Fruit fly (Drosophila melanogaster): ENCODE measurements around the gene CG1271.

Gene CG1271

dm6 chr3L:3045256-3045743 is 7.0 kb upstream of the CG1271 start:
- TF ChIP-seq psq (optimal IDR thresholded peaks at IDR 0.05) (no peak), Myc (optimal IDR thresholded peaks at IDR 0.05) (no peak), Sin3A (optimal IDR thresholded peaks at IDR 0.05) (no peak), h (optimal IDR thresholded peaks at IDR 0.05) (no peak), insv (optimal IDR thresholded peaks at IDR 0.05) (no peak)

dm6 chr3L:3046325-3047156 is 5.8 kb upstream of the CG1271 start, which contains the start of the genes scramb2 and Sk2:
TSS of gene scramb2 (minus strand) at chr3L:3046812.
TSS of gene Sk2 (plus strand) at chr3L:3047087.
- TF ChIP-seq psq (optimal IDR thresholded peaks at IDR 0.05) (no peak), insv (optimal IDR thresholded peaks at IDR 0.05) (no peak), h (optimal IDR thresholded peaks at IDR 0.05) (no peak), ttk (optimal IDR thresholded peaks at IDR 0.05) (no peak), Sin3A (optimal IDR thresholded peaks at IDR 0.05) (no peak), Myc (optimal IDR thresholded peaks at IDR 0.05) (no peak)

- TF ChIP-seq insv (optimal IDR thresholded peaks at IDR 0.05) (no peak), Sin3A (optimal IDR thresholded peaks at IDR 0.05) (no peak), psq (optimal IDR thresholded peaks at IDR 0.05) (no peak), ttk (optimal IDR thresholded peaks at IDR 0.05) (no peak), Myc (optimal IDR thresholded peaks at IDR 0.05) (no peak), h (optimal IDR thresholded peaks at IDR 0.05) (no peak)
These were observed 3.7 kb upstream of the CG1271 start for dm6 chr3L:3048647-3049046.

- TF ChIP-seq Myc (optimal IDR thresholded peaks at IDR 0.05) (no peak), insv (optimal IDR thresholded peaks at IDR 0.05) (no peak), Sin3A (optimal IDR thresholded peaks at IDR 0.05) (no peak), h (optimal IDR thresholded peaks at IDR 0.05) (no peak), ttk (optimal IDR thresholded peaks at IDR 0.05) (no peak), psq (optimal IDR thresholded peaks at IDR 0.05) (no peak)
These were observed 2.1 kb upstream of the CG1271 start, which contains the start of gene CG32485 for dm6 chr3L:3050185-3050584. TSS of gene CG32485 (plus strand) at chr3L:3050323.

- TF ChIP-seq ttk (optimal IDR thresholded peaks at IDR 0.05) (no peak), psq (optimal IDR thresholded peaks at IDR 0.05) (no peak), h (optimal IDR thresholded peaks at IDR 0.05) (no peak), insv (optimal IDR thresholded peaks at IDR 0.05) (no peak), Sin3A (optimal IDR thresholded peaks at IDR 0.05) (no peak), Myc (optimal IDR thresholded peaks at IDR 0.05) (no peak)
These were observed 1.8 kb downstream of the CG1271 start for dm6 chr3L:3054099-3054498.

dm6 chr3L:3054851-3055250 is 2.5 kb downstream of the CG1271 start, which contains the start of gene CG16753:
TSS of gene CG16753 (plus strand) at chr3L:3055079.
- TF ChIP-seq h (optimal IDR thresholded peaks at IDR 0.05) (no peak), ttk (optimal IDR thresholded peaks at IDR 0.05) (no peak), insv (optimal IDR thresholded peaks at IDR 0.05) (no peak), Myc (optimal IDR thresholded peaks at IDR 0.05) (no peak), Sin3A (optimal IDR thresholded peaks at IDR 0.05) (no peak), psq (optimal IDR thresholded peaks at IDR 0.05) (no peak)

- TF ChIP-seq Myc (optimal IDR thresholded peaks at IDR 0.05) (no peak), Sin3A (optimal IDR thresholded peaks at IDR 0.05) (no peak), psq (optimal IDR thresholded peaks at IDR 0.05) (no peak), ttk (optimal IDR thresholded peaks at IDR 0.05) (no peak), h (optimal IDR thresholded peaks at IDR 0.05) (no peak), insv (optimal IDR thresholded peaks at IDR 0.05) (no peak)
These were observed 6.9 kb downstream of the CG1271 start for dm6 chr3L:3058970-3059883.

- TF ChIP-seq Myc (optimal IDR thresholded peaks at IDR 0.05) (no peak), h (optimal IDR thresholded peaks at IDR 0.05) (peak; percentile 30), ttk (optimal IDR thresholded peaks at IDR 0.05) (no peak), insv (optimal IDR thresholded peaks at IDR 0.05) (no peak)
These were observed 8.0 kb downstream of the CG1271 start for dm6 chr3L:3060054-3060979.

dm6 chr3L:3069774-3070173 is 17.5 kb downstream of the CG1271 start:
- TF ChIP-seq Myc (optimal IDR thresholded peaks at IDR 0.05) (no peak), psq (optimal IDR thresholded peaks at IDR 0.05) (no peak), Sin3A (optimal IDR thresholded peaks at IDR 0.05) (no peak), ttk (optimal IDR thresholded peaks at IDR 0.05) (no peak), h (optimal IDR thresholded peaks at IDR 0.05) (no peak), insv (optimal IDR thresholded peaks at IDR 0.05) (no peak)

dm6 chr3L:3070274-3071204 is 18.2 kb downstream of the CG1271 start, which contains the start of the genes CG32486 and PAN3:
TSS of gene CG32486 (minus strand) at chr3L:3070839.
TSS of gene PAN3 (plus strand) at chr3L:3071133.
- no peak for TF ChIP-seq Myc (optimal IDR thresholded peaks at IDR 0.05)
- peak; percentile 75 for TF ChIP-seq ttk (optimal IDR thresholded peaks at IDR 0.05)
- no peak for TF ChIP-seq Sin3A (optimal IDR thresholded peaks at IDR 0.05)
- TF ChIP-seq h (optimal IDR thresholded peaks at IDR 0.05) = no peak
- TF ChIP-seq insv (optimal IDR thresholded peaks at IDR 0.05) = no peak
- TF ChIP-seq psq (optimal IDR thresholded peaks at IDR 0.05) = peak; percentile 15

All from Kc167 (cell line).